Worm (Caenorhabditis elegans) whole organism, young adult: Measurements from ENCODE around the gene R02D5.8.

Source experiments
- B0261.1 ChIP-seq: sonication (generic microtip); optimal IDR thresholded peaks from 2 replicates; lab custom pipeline; 2016; ENCODE audit warnings: mild to moderate bottlenecking, missing genetic modification characterization, moderate library complexity, missing compliant biosample characterization
- C06A6.2 ChIP-seq: fragments of 200-800 bp; sonication (Bioruptor generic); conservative IDR thresholded peaks from 2 replicates; pipeline ENCODE4 v1.3.6; 2022; ENCODE audit warnings: missing genetic modification characterization, missing compliant biosample characterization
- D2030.7 ChIP-seq: fragments of 200-800 bp; sonication (Bioruptor generic); IDR thresholded peaks from 2 replicates; pipeline ENCODE4 v1.3.6; 2022; ENCODE audit warnings: missing genetic modification reagents, missing genetic modification characterization, missing compliant biosample characterization
- F33H1.4 ChIP-seq: fragments of 200-800 bp; sonication (Bioruptor generic); IDR thresholded peaks from 2 replicates; pipeline ENCODE4 v1.3.6; 2022; ENCODE audit warnings: missing genetic modification reagents, missing genetic modification characterization, missing compliant biosample characterization
- T26A5.8 ChIP-seq: sonication (generic microtip); optimal IDR thresholded peaks from 2 replicates; lab custom pipeline; 2016; ENCODE audit warnings: missing genetic modification characterization, missing compliant biosample characterization
- Y53F4B.3 ChIP-seq: fragments of 200-800 bp; sonication (Bioruptor generic); IDR thresholded peaks from 2 replicates; pipeline ENCODE4 v1.3.6; 2022; ENCODE audit warnings: missing genetic modification reagents, missing genetic modification characterization, missing compliant biosample characterization
- Y79H2A.3 ChIP-seq: fragments of 200-800 bp; sonication (Bioruptor generic); conservative IDR thresholded peaks from 2 replicates; pipeline ENCODE4 v1.3.6; 2022; ENCODE audit warnings: missing genetic modification reagents, missing genetic modification characterization, missing compliant biosample characterization
- Y95B8A.8 ChIP-seq: fragments of 200-800 bp; sonication (Bioruptor generic); IDR thresholded peaks from 2 replicates; pipeline ENCODE4 v1.3.6; 2022; ENCODE audit warnings: missing genetic modification reagents, missing genetic modification characterization, missing compliant biosample characterization
- akir-1 ChIP-seq: fragments of 200-800 bp; sonication (Bioruptor generic); optimal IDR thresholded peaks from 2 replicates; lab custom pipeline; 2018; ENCODE audit warnings: mild to moderate bottlenecking, missing genetic modification characterization, moderate library complexity, missing compliant biosample characterization
- ama-1 ChIP-seq, 3 experiments: fragments of 150-350 bp in 1 of 3; sonication (generic microtip) in 2 of 3; optimal IDR thresholded peaks; 2 replicates each; lab custom pipeline; 2014 to 2018; ENCODE audit warnings: missing biosample characterization in 2 of 3, missing genetic modification characterization in 2 of 3, missing genetic modification reagents in 2 of 3
- atf-7 ChIP-seq: sonication (generic microtip); optimal IDR thresholded peaks from 2 replicates; lab custom pipeline; 2017; ENCODE audit warnings: mild to moderate bottlenecking, missing genetic modification characterization, missing compliant biosample characterization
- cebp-2 ChIP-seq: fragments of 200-800 bp; sonication (Bioruptor generic); IDR thresholded peaks from 2 replicates; pipeline ENCODE4 v1.3.6; 2022; ENCODE audit warnings: missing genetic modification characterization, missing compliant biosample characterization
- ceh-27 ChIP-seq: fragments of 200-800 bp; sonication (Bioruptor generic); optimal IDR thresholded peaks from 2 replicates; lab custom pipeline; 2018; ENCODE audit warnings: mild to moderate bottlenecking, missing genetic modification characterization, moderate library complexity, missing compliant biosample characterization
- ceh-79 ChIP-seq: sonication (generic microtip); optimal IDR thresholded peaks from 2 replicates; lab custom pipeline; 2017; ENCODE audit warnings: mild to moderate bottlenecking, missing genetic modification characterization, missing compliant biosample characterization
- ceh-91 ChIP-seq: fragments of 200-800 bp; sonication (Bioruptor generic); IDR thresholded peaks from 2 replicates; pipeline ENCODE4 v1.3.6; 2022; ENCODE audit warnings: missing genetic modification reagents, missing genetic modification characterization, missing compliant biosample characterization
- die-1 ChIP-seq: sonication (generic microtip); optimal IDR thresholded peaks from 2 replicates; lab custom pipeline; 2016; ENCODE audit warnings: missing genotype, mild to moderate bottlenecking, missing genetic modification characterization, missing compliant biosample characterization
- efl-1 ChIP-seq: fragments of 150-350 bp; optimal IDR thresholded peaks from 2 replicates; lab custom pipeline; 2014; ENCODE audit warnings: missing biosample characterization, missing genetic modification reagents, missing genetic modification characterization
- egl-18 ChIP-seq: fragments of 200-800 bp; sonication (Bioruptor generic); IDR thresholded peaks from 2 replicates; pipeline ENCODE4 v1.3.6; 2022; ENCODE audit warnings: missing genetic modification reagents, missing genetic modification characterization, missing compliant biosample characterization
- lin-26 ChIP-seq: fragments of 200-800 bp; sonication (Bioruptor generic); IDR thresholded peaks from 2 replicates; pipeline ENCODE4 v1.3.6; 2022; ENCODE audit warnings: missing genetic modification reagents, missing genetic modification characterization, missing compliant biosample characterization
- madf-8 ChIP-seq: fragments of 200-800 bp; sonication (Bioruptor generic); conservative IDR thresholded peaks from 2 replicates; pipeline ENCODE4 v1.3.6; 2022; ENCODE audit warnings: missing genetic modification reagents, missing genetic modification characterization, missing compliant biosample characterization
- nhr-80 ChIP-seq: sonication (generic microtip); optimal IDR thresholded peaks from 2 replicates; lab custom pipeline; 2016; ENCODE audit warnings: missing genetic modification characterization, missing compliant biosample characterization
- repo-1 ChIP-seq: sonication (generic microtip); optimal IDR thresholded peaks from 2 replicates; lab custom pipeline; 2017; ENCODE audit warnings: mild to moderate bottlenecking, missing genetic modification characterization, missing compliant biosample characterization
- ztf-28 ChIP-seq: fragments of 200-800 bp; sonication (Bioruptor generic); IDR thresholded peaks from 2 replicates; pipeline ENCODE4 v1.3.6; 2022; ENCODE audit warnings: missing genetic modification reagents, missing genetic modification characterization, missing compliant biosample characterization
- ztf-3 ChIP-seq: fragments of 200-800 bp; sonication (Bioruptor generic); optimal IDR thresholded peaks from 2 replicates; lab custom pipeline; 2018; ENCODE audit warnings: mild to moderate bottlenecking, missing genetic modification characterization, missing compliant biosample characterization

The R02D5.8 gene

DNA sequence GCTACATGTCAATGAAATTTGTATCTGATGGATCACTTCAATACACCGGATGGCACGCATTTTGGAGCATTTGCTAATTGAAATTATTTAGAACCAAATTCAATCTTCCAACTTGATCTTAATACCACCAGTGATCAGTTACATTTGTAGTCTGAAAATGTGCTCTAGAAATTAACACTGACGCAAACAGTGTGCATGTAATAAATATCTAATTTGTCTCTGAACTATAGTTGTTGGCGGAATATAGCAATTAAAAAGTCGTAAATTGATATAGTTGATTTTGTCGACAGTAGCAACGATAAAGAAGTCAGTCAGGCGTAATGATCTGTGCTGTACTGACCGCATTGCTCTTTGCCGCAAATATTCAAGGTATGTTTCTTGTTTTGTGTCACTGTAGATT lies 46.9 kb downstream of the R02D5.8 start, which contains the start of gene clec-227 (continued):
- TF ChIP-seq F33H1.4 (GFP tag; lab: Robert Waterston, UW), result no peak
- TF ChIP-seq die-1, result no peak
- TF ChIP-seq T26A5.8, result no peak
- no peak for TF ChIP-seq ceh-79 (tag; lab: Kevin White, UChicago)
- TF ChIP-seq ceh-27, result no peak
- TF ChIP-seq Y79H2A.3 (GFP tag; lab: Robert Waterston, UW), result no peak

DNA sequence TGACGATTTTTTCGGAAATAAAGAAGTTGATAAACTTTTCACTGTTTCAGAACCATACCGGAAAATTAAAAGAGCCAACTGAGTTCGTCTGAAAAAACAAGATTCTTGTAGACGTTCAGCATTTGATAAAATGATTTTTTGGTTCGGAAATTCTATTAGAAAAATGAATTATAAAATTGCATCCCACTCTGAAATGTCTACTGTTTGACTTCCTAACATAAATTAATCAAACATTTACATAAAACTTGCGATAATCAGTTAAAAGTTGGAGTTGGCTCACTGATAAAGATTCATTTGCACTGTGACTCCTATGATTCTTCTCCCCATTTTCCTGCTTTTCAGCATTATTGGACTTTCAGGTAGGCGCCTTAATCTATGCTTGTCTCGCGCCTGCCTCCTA lies 50.2 kb downstream of the R02D5.8 start, which contains the start of gene clec-57:
clec-57 (plus strand) TSS at position 301 of the 400 bp plus-strand sequence.
- TF ChIP-seq lin-26 (no peak), C06A6.2 (GFP tag; lab: Robert Waterston, UW) (no peak), madf-8 (no peak), akir-1 (GFP tag; lab: Kevin White, UChicago) (no peak), Y53F4B.3 (GFP tag; lab: Robert Waterston, UW) (no peak), Y95B8A.8 (no peak), ztf-3 (GFP tag; lab: Kevin White, UChicago) (no peak), cebp-2 (GFP tag; lab: Robert Waterston, UW) (no peak), nhr-80 (tag; lab: Kevin White, UChicago) (no peak), ztf-28 (no peak), efl-1 (no peak), repo-1 (tag; lab: Kevin White, UChicago) (no peak), egl-18 (no peak), atf-7 (tag; lab: Kevin White, UChicago) (no peak), ceh-91 (GFP tag; lab: Robert Waterston, UW) (no peak), D2030.7 (GFP tag; lab: Robert Waterston, UW) (no peak), B0261.1 (tag; lab: Kevin White, UChicago) (no peak), ama-1 (optimal IDR thresholded peaks at IDR 0.05; lab: Kevin White, UChicago) (no peak), ama-1 (GFP tag; optimal IDR thresholded peaks at IDR 0.05; lab: Kevin White, UChicago) (no peak)
